Worm (Caenorhabditis elegans) whole organism, young adult: ENCODE results near the gene W10G11.3.

Experiments
- B0336.3 ChIP-seq: fragments of 200-800 bp; sonication (Bioruptor generic); IDR thresholded peaks from 2 replicates; pipeline ENCODE4 v1.3.6; 2022; ENCODE audit warnings: missing genetic modification characterization, missing compliant biosample characterization
- C06A6.2 ChIP-seq: fragments of 200-800 bp; sonication (Bioruptor generic); conservative IDR thresholded peaks from 2 replicates; pipeline ENCODE4 v1.3.6; 2022; ENCODE audit warnings: missing genetic modification characterization, missing compliant biosample characterization
- D2030.7 ChIP-seq: fragments of 200-800 bp; sonication (Bioruptor generic); IDR thresholded peaks from 2 replicates; pipeline ENCODE4 v1.3.6; 2022; ENCODE audit warnings: missing genetic modification reagents, missing genetic modification characterization, missing compliant biosample characterization
- F23B12.7 ChIP-seq: sonication (generic microtip); optimal IDR thresholded peaks from 2 replicates; lab custom pipeline; 2017; ENCODE audit warnings: missing genetic modification characterization, mild to moderate bottlenecking, missing compliant biosample characterization, antibody characterized with exemption, moderate library complexity; ENCODE audit not compliant: insufficient read depth
- F37B4.10 ChIP-seq: fragments of 200-800 bp; sonication (Bioruptor generic); IDR thresholded peaks from 2 replicates; pipeline ENCODE4 v1.3.6; 2022; ENCODE audit warnings: missing genetic modification characterization, missing compliant biosample characterization
- F57A8.1 ChIP-seq: fragments of 200-800 bp; sonication (Bioruptor generic); optimal IDR thresholded peaks from 2 replicates; lab custom pipeline; 2018; ENCODE audit warnings: mild to moderate bottlenecking, missing genetic modification characterization, moderate library complexity, missing compliant biosample characterization
- F57C9.4 ChIP-seq: sonication (generic microtip); optimal IDR thresholded peaks from 2 replicates; lab custom pipeline; 2017; ENCODE audit warnings: mild to moderate bottlenecking, missing genetic modification characterization, missing compliant biosample characterization
- K11D2.4 ChIP-seq: fragments of 200-800 bp; sonication (Bioruptor generic); IDR thresholded peaks from 2 replicates; pipeline ENCODE4 v1.3.6; 2022; ENCODE audit warnings: missing genetic modification reagents, missing genetic modification characterization, missing compliant biosample characterization
- Y53F4B.3 ChIP-seq: fragments of 200-800 bp; sonication (Bioruptor generic); IDR thresholded peaks from 2 replicates; pipeline ENCODE4 v1.3.6; 2022; ENCODE audit warnings: missing genetic modification reagents, missing genetic modification characterization, missing compliant biosample characterization
- atf-7 ChIP-seq: sonication (generic microtip); optimal IDR thresholded peaks from 2 replicates; lab custom pipeline; 2017; ENCODE audit warnings: mild to moderate bottlenecking, missing genetic modification characterization, missing compliant biosample characterization
- attf-3 ChIP-seq: fragments of 200-800 bp; sonication (Bioruptor generic); conservative IDR thresholded peaks from 2 replicates; pipeline ENCODE4 v1.3.6; 2022; ENCODE audit warnings: missing genetic modification reagents, missing genetic modification characterization, missing compliant biosample characterization
- attf-6 ChIP-seq: fragments of 200-800 bp; sonication (Bioruptor generic); IDR thresholded peaks from 2 replicates; pipeline ENCODE4 v1.3.6; 2022; ENCODE audit warnings: missing genetic modification reagents, missing genetic modification characterization, missing compliant biosample characterization
- ccch-3 ChIP-seq: fragments of 200-800 bp; sonication (Bioruptor generic); optimal IDR thresholded peaks from 2 replicates; lab custom pipeline; 2018; ENCODE audit warnings: mild to moderate bottlenecking, missing genetic modification characterization, missing compliant biosample characterization
- cebp-2 ChIP-seq: fragments of 200-800 bp; sonication (Bioruptor generic); IDR thresholded peaks from 2 replicates; pipeline ENCODE4 v1.3.6; 2022; ENCODE audit warnings: missing genetic modification characterization, missing compliant biosample characterization
- ceh-100 ChIP-seq: fragments of 200-800 bp; sonication (Bioruptor generic); IDR thresholded peaks from 2 replicates; pipeline ENCODE4 v1.3.6; 2022; ENCODE audit warnings: missing genetic modification reagents, missing genetic modification characterization, missing compliant biosample characterization
- ceh-40 ChIP-seq: fragments of 200-800 bp; sonication (Bioruptor generic); IDR thresholded peaks from 2 replicates; pipeline ENCODE4 v1.3.6; 2022; ENCODE audit warnings: missing genetic modification characterization, missing compliant biosample characterization
- ceh-79 ChIP-seq: sonication (generic microtip); optimal IDR thresholded peaks from 2 replicates; lab custom pipeline; 2017; ENCODE audit warnings: mild to moderate bottlenecking, missing genetic modification characterization, missing compliant biosample characterization
- dpff-1 ChIP-seq: sonication (generic microtip); optimal IDR thresholded peaks from 2 replicates; lab custom pipeline; 2017; ENCODE audit warnings: mild to moderate bottlenecking, missing genetic modification characterization, missing compliant biosample characterization
- dpl-1 ChIP-seq: fragments of 150-350 bp; optimal IDR thresholded peaks from 2 replicates; lab custom pipeline; 2014; ENCODE audit warnings: missing biosample characterization, missing genetic modification reagents, missing genetic modification characterization
- ets-4 ChIP-seq: fragments of 200-800 bp; sonication (Bioruptor generic); optimal IDR thresholded peaks from 2 replicates; lab custom pipeline; 2018; ENCODE audit warnings: mild to moderate bottlenecking, missing genetic modification characterization, missing compliant biosample characterization
- fkh-3 ChIP-seq: sonication (generic microtip); optimal IDR thresholded peaks from 2 replicates; lab custom pipeline; 2016; ENCODE audit warnings: mild to moderate bottlenecking, missing genetic modification characterization, missing compliant biosample characterization
- him-1 ChIP-seq: sonication (generic microtip); optimal IDR thresholded peaks from 2 replicates; lab custom pipeline; 2016; ENCODE audit warnings: missing genotype, missing genetic modification reagents, missing genetic modification characterization, missing compliant biosample characterization
- hlh-26 ChIP-seq: fragments of 200-800 bp; sonication (Bioruptor generic); conservative IDR thresholded peaks from 2 replicates; pipeline ENCODE4 v1.3.6; 2022; ENCODE audit warnings: missing genetic modification reagents, missing genetic modification characterization, missing compliant biosample characterization
- hmg-1.2 ChIP-seq: fragments of 200-800 bp; sonication (Bioruptor generic); IDR thresholded peaks from 2 replicates; pipeline ENCODE4 v1.3.6; 2022; ENCODE audit warnings: missing genetic modification reagents, missing genetic modification characterization, missing compliant biosample characterization
- let-607 ChIP-seq, 2 experiments: fragments of 200-800 bp in 1 of 2; sonication (Bioruptor generic) in 1 of 2; sonication (generic microtip) in 1 of 2; optimal IDR thresholded peaks; 2 replicates each; lab custom pipeline; 2016 to 2018; ENCODE audit warnings: mild to moderate bottlenecking in 2 of 2, missing compliant biosample characterization in 2 of 2, missing genetic modification characterization in 2 of 2, moderate library complexity in 2 of 2, missing genotype in 1 of 2
- madf-6 ChIP-seq: fragments of 200-800 bp; sonication (Bioruptor generic); IDR thresholded peaks from 2 replicates; pipeline ENCODE4 v1.3.6; 2022; ENCODE audit warnings: missing genetic modification reagents, missing genetic modification characterization, missing compliant biosample characterization
- mcd-1 ChIP-seq: fragments of 200-800 bp; sonication (Bioruptor generic); IDR thresholded peaks from 2 replicates; pipeline ENCODE4 v1.3.6; 2022; ENCODE audit warnings: missing genetic modification reagents, missing genetic modification characterization, missing compliant biosample characterization
- mes-4 ChIP-seq: sonication (generic microtip); optimal IDR thresholded peaks from 2 replicates; lab custom pipeline; 2016; ENCODE audit warnings: missing genotype, missing genetic modification characterization, missing compliant biosample characterization
- snpc-1.3 ChIP-seq: sonication (generic microtip); optimal IDR thresholded peaks from 2 replicates; lab custom pipeline; 2017; ENCODE audit warnings: missing genetic modification characterization, mild to moderate bottlenecking, missing compliant biosample characterization, antibody characterized with exemption, moderate library complexity, missing genotype, missing genetic modification reagents; ENCODE audit not compliant: insufficient read depth
- snpc-3.4 ChIP-seq: sonication (generic microtip); optimal IDR thresholded peaks from 2 replicates; lab custom pipeline; 2017; ENCODE audit warnings: missing genetic modification characterization, mild to moderate bottlenecking, missing compliant biosample characterization, antibody characterized with exemption, moderate library complexity, missing genotype, missing genetic modification reagents
- tbp1 ChIP-seq: fragments of 200-800 bp; sonication (Bioruptor generic); optimal IDR thresholded peaks from 2 replicates; lab custom pipeline; 2018; ENCODE audit warnings: mild to moderate bottlenecking, missing genetic modification characterization, missing compliant biosample characterization
- unc-130 ChIP-seq: sonication (generic microtip); optimal IDR thresholded peaks from 2 replicates; lab custom pipeline; 2016; ENCODE audit warnings: missing genetic modification reagents, missing genetic modification characterization, missing compliant biosample characterization
- zfh-2 ChIP-seq: fragments of 200-800 bp; sonication (Bioruptor generic); conservative IDR thresholded peaks from 2 replicates; pipeline ENCODE4 v1.3.6; 2022; ENCODE audit warnings: missing genetic modification reagents, missing genetic modification characterization, missing compliant biosample characterization
- ztf-18 ChIP-seq: sonication (generic microtip); optimal IDR thresholded peaks from 2 replicates; lab custom pipeline; 2016; ENCODE audit warnings: missing genotype, mild to moderate bottlenecking, missing genetic modification characterization, missing compliant biosample characterization
- ztf-3 ChIP-seq: fragments of 200-800 bp; sonication (Bioruptor generic); optimal IDR thresholded peaks from 2 replicates; lab custom pipeline; 2018; ENCODE audit warnings: mild to moderate bottlenecking, missing genetic modification characterization, missing compliant biosample characterization

W10G11.3 gene

DNA sequence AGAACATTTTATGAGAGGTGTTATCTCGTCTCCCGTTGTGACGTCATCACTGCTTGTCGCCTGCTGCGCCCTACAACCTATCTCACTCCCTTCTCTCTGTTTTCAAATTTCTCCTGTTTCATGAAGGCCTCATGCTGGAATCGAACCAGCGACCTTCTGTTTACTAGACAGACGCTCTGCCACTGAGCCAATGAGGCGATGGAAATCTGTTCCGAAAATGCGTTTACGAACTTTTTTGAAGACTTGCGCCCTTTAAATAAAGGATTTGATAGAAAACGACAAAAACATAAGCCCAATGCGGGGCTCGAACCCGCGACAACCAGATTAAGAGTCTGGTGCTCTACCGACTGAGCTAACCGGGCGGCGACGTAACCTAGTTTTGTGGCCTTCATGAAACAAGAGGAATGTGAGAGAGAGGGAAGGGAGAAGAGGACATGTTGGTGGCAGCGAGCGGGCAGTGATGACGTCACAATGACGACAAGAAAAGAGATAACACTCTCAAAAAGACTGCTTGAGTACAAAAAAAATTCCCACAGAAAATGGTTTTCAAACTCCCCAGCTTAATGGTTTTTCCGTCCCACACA lies 43.3 kb downstream of the W10G11.3 start, which contains the start of gene clec-126 (continued):
- TF ChIP-seq ets-4 (peak; percentile 12), him-1 (tag; lab: Kevin White, UChicago) (peak; percentile 87), Y53F4B.3 (GFP tag; lab: Robert Waterston, UW) (no peak), attf-6 (GFP tag; lab: Robert Waterston, UW) (no peak), ztf-18 (tag; lab: Kevin White, UChicago) (peak; percentile 77), ccch-3 (GFP tag; lab: Kevin White, UChicago) (peak; percentile 50), madf-6 (GFP tag; lab: Robert Waterston, UW) (peak; percentile 71), K11D2.4 (peak; percentile 50; the same call in 1 of the 2 replicates), tbp1 (GFP tag; lab: Kevin White, UChicago) (peak; percentile 92), F23B12.7 (tag; lab: Kevin White, UChicago) (peak; percentile 76), B0336.3 (GFP tag; lab: Robert Waterston, UW) (peak; percentile 91), cebp-2 (GFP tag; lab: Robert Waterston, UW) (no peak), D2030.7 (peak; percentile 89), ceh-100 (GFP tag; lab: Robert Waterston, UW) (peak; percentile 49), ceh-40 (no peak), dpff-1 (tag; lab: Kevin White, UChicago) (no peak), atf-7 (tag; lab: Kevin White, UChicago) (peak; percentile 93), dpl-1 (peak; percentile 31), F57C9.4 (no peak), mes-4 (tag; lab: Kevin White, UChicago) (peak; percentile 77), attf-3 (GFP tag; lab: Robert Waterston, UW) (peak; percentile 62; the same call in 1 of the 2 replicates), snpc-3.4 (tag; lab: Kevin White, UChicago) (peak; percentile 62), F37B4.10 (GFP tag; lab: Robert Waterston, UW) (0 out of 2 replicates have a peak, but pooled peaks have one; percentile 10), C06A6.2 (GFP tag; lab: Robert Waterston, UW) (peak; percentile 50; the same call in 1 of the 2 replicates), snpc-1.3 (tag; lab: Kevin White, UChicago) (peak; percentile 80), unc-130 (peak; percentile 80), fkh-3 (tag; lab: Kevin White, UChicago) (peak; percentile 42), F57A8.1 (GFP tag; lab: Kevin White, UChicago) (peak; percentile 54), ztf-3 (GFP tag; lab: Kevin White, UChicago) (no peak), hlh-26 (no peak), let-607 (tag; optimal IDR thresholded peaks at IDR 0.05; lab: Kevin White, UChicago) (peak; percentile 11 to 75), zfh-2 (GFP tag; lab: Robert Waterston, UW) (peak; percentile 50; the same call in 1 of the 2 replicates), ceh-79 (tag; lab: Kevin White, UChicago) (peak; percentile 49)

- peak; percentile 90 for TF ChIP-seq hmg-1.2 (GFP tag; lab: Robert Waterston, UW)
- TF ChIP-seq mcd-1 (GFP tag; lab: Robert Waterston, UW): no peak
- TF ChIP-seq, all 124 proteins: peak for 1
Observed at ce11 chrII:3516175-3516574, 46.1 kb downstream of the W10G11.3 start.
